Fruit fly (Drosophila melanogaster): ENCODE measurements around the gene LysS.

dm6 chr3L:1183467-1183866 is 44.1 kb upstream of the LysS start:
- TF ChIP-seq psq (GFP tag; optimal IDR thresholded peaks at IDR 0.05), result no peak
- TF ChIP-seq sage (GFP tag; optimal IDR thresholded peaks at IDR 0.05), result no peak
- no peak for TF ChIP-seq Myc (optimal IDR thresholded peaks at IDR 0.05)
- no peak for TF ChIP-seq Vsx2 (GFP tag; optimal IDR thresholded peaks at IDR 0.05; ENCODE audit: partially characterized antibody)
- TF ChIP-seq HLH106 (tag; optimal IDR thresholded peaks at IDR 0.05), result peak; percentile 30
- no peak for TF ChIP-seq Dfd (GFP tag; optimal IDR thresholded peaks at IDR 0.05)
- TF ChIP-seq Mio (GFP tag; optimal IDR thresholded peaks at IDR 0.05), result no peak
- no peak for TF ChIP-seq Abd-B (GFP tag; optimal IDR thresholded peaks at IDR 0.05)
- no peak for TF ChIP-seq N (GFP tag; optimal IDR thresholded peaks at IDR 0.05)
- TF ChIP-seq Sp1 (GFP tag; optimal IDR thresholded peaks at IDR 0.05), result no peak
- no peak for TF ChIP-seq Jra (GFP tag; optimal IDR thresholded peaks at IDR 0.05)
- TF ChIP-seq ey (GFP tag; optimal IDR thresholded peaks at IDR 0.05), result peak; percentile 30

Measured in whole organism, wandering third instar larva.